Worm (Caenorhabditis elegans): Measurements from ENCODE around the gene cyp-32A1.

Gene cyp-32A1

DNA sequence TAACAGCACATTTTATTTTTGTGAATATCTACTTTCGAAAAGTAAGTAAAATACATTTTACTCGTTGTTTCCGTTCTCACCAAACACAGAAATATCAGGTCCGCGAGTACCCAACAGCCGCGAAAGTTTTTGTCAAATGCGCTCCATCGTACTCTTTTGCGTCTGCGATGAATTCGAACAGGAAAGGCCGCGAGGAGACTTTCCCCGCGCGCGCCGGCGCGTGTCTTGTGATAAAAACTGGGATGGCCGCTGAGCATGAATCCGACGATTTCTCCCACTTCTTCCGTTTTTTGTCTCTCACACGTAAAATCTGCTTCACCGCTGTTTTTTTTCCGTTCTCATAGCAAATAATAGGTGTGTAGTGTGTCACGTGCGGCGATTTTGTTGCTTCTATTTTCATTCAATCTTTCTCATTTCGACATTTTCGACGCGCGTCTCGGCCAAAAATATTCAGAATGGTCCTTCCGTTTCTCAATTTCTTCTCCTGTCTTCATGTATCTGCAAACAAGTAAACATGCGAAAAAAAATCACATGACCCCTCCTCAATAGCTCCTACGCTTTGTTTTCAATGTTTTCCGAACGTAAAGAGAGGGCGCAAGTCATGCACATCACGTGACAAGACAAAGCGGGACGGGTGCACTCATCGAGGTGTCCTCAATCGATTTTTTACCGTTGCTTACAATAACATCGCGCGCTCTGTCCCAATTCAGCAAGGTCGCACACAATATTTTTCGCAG is 22.6 kb downstream of the cyp-32A1 start, which contains the start of gene uvs-1 (continued):
- TF ChIP-seq B0261.1 (tag; optimal IDR thresholded peaks at IDR 0.05) (no peak), rpc-1 (optimal IDR thresholded peaks at IDR 0.05) (no peak), rpc-1 (tag; optimal IDR thresholded peaks at IDR 0.05) (no peak), T07F8.4 (tag; optimal IDR thresholded peaks at IDR 0.05) (no peak), attf-5 (GFP tag; optimal IDR thresholded peaks at IDR 0.05) (peak; percentile 75), rec-8 (tag; optimal IDR thresholded peaks at IDR 0.05) (no peak), K12H6.12 (tag; optimal IDR thresholded peaks at IDR 0.05) (peak; percentile 67), madf-10 (tag; optimal IDR thresholded peaks at IDR 0.05) (peak; percentile 36), nhr-179 (tag; optimal IDR thresholded peaks at IDR 0.05) (no peak), Y67H2A.10 (GFP tag; conservative IDR thresholded peaks at IDR 0.05) (peak; percentile 56; the same call in 1 of the 2 replicates), ceh-100 (GFP tag; IDR thresholded peaks at IDR 0.05) (peak; percentile 25; the same call in 1 of the 2 replicates), snpc-4 (GFP tag; optimal IDR thresholded peaks at IDR 0.05) (no peak), snpc-4 (tag; optimal IDR thresholded peaks at IDR 0.05) (no peak), F57C9.4 (tag; optimal IDR thresholded peaks at IDR 0.05) (no peak), madf-6 (GFP tag; IDR thresholded peaks at IDR 0.05) (peak; percentile 93), F10E7.11 (tag; optimal IDR thresholded peaks at IDR 0.05) (no peak), ceh-58 (GFP tag; IDR thresholded peaks at IDR 0.05) (no peak), egl-18 (GFP tag; IDR thresholded peaks at IDR 0.05) (no peak), sptf-2 (GFP tag; optimal IDR thresholded peaks at IDR 0.05) (no peak), somi-1 (GFP tag; optimal IDR thresholded peaks at IDR 0.05) (no peak), madf-8 (GFP tag; conservative IDR thresholded peaks at IDR 0.05) (peak; percentile 83), cebp-1 (GFP tag; IDR thresholded peaks at IDR 0.05) (no peak), cebp-1 (tag; optimal IDR thresholded peaks at IDR 0.05) (peak; percentile 61), Y53G8AR.9 (GFP tag; conservative IDR thresholded peaks at IDR 0.05) (no peak), lin-35 (GFP tag; optimal IDR thresholded peaks at IDR 0.05) (peak in 1 of 3 experiments; percentile 38), ztf-3 (GFP tag; optimal IDR thresholded peaks at IDR 0.05) (no peak), snpc-1.1 (tag; optimal IDR thresholded peaks at IDR 0.05; ENCODE audit: insufficient read depth) (no peak), mcd-1 (GFP tag; IDR thresholded peaks at IDR 0.05) (peak; percentile 83), hlh-26 (GFP tag; conservative IDR thresholded peaks at IDR 0.05) (no peak), ztf-18 (tag; optimal IDR thresholded peaks at IDR 0.05) (peak; percentile 32), F22D6.2 (tag; optimal IDR thresholded peaks at IDR 0.05) (no peak), rcor-1 (GFP tag; IDR thresholded peaks at IDR 0.05) (no peak), efl-1 (GFP tag; optimal IDR thresholded peaks at IDR 0.05) (peak; percentile 89), nhr-80 (tag; optimal IDR thresholded peaks at IDR 0.05) (peak; percentile 47), ztf-26 (tag; optimal IDR thresholded peaks at IDR 0.05) (no peak), lin-40 (tag; optimal IDR thresholded peaks at IDR 0.05) (no peak), ccch-3 (GFP tag; optimal IDR thresholded peaks at IDR 0.05) (no peak)

DNA sequence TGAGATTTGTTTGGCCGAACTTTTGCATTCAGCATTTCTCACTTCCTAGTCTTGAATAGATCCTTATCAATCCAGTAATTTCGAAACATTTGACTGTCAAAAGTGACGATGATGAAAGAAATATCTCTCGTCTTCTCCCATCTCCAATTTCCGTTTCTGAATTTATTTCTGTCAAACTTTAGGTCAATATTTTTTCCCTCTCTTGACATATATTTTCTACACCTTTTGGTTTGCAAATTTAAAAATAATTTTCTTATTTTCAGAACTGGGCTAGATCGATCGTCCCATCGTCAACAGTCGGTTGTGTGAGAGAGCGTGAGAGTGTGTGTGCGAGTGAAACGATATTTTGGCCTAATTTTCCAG is 23.2 kb downstream of the cyp-32A1 start, which contains the start of gene xpo-1:
TSS of gene xpo-1 (plus strand) at position 264 of the 363 bp plus-strand sequence.
- TF ChIP-seq nhr-179 (tag; optimal IDR thresholded peaks at IDR 0.05) (no peak), F33H1.4 (GFP tag; IDR thresholded peaks at IDR 0.05) (no peak), F55B11.4 (tag; optimal IDR thresholded peaks at IDR 0.05; ENCODE audit: borderline replicate concordance, insufficient read depth) (no peak), cebp-1 (GFP tag; IDR thresholded peaks at IDR 0.05) (no peak), cebp-1 (tag; optimal IDR thresholded peaks at IDR 0.05) (peak; percentile 47), ztf-28 (GFP tag; IDR thresholded peaks at IDR 0.05) (no peak), F37B4.10 (GFP tag; IDR thresholded peaks at IDR 0.05) (0 out of 2 replicates have a peak, but pooled peaks have one; percentile 33), sdz-38 (tag; optimal IDR thresholded peaks at IDR 0.05) (no peak), somi-1 (GFP tag; optimal IDR thresholded peaks at IDR 0.05) (no peak)

Measured in whole organism, young adult.